Fruit fly (Drosophila melanogaster) whole organism, embryonic: Measurements from ENCODE around the gene Cpr67Fb.

Experiments
- CG10209 ChIP-seq: fragments of 200-800 bp; sonication (Bioruptor generic); optimal IDR thresholded peaks from 3 replicates; lab custom pipeline; 2017; ENCODE audit warnings: missing biosample characterization, mild to moderate bottlenecking, missing genetic modification characterization, missing genetic modification reagents
- CG10321 ChIP-seq: fragments of 200-800 bp; sonication (Bioruptor generic); IDR thresholded peaks from 2 replicates; pipeline ENCODE4 v1.3.6; 2022; ENCODE audit warnings: missing biosample characterization, missing genetic modification characterization
- CG12219 ChIP-seq: fragments of 200-800 bp; sonication (Bioruptor generic); optimal IDR thresholded peaks from 3 replicates; lab custom pipeline; 2018; ENCODE audit warnings: missing biosample characterization, mild to moderate bottlenecking, missing genetic modification characterization
- CG12236 ChIP-seq: fragments of 200-800 bp; sonication (Bioruptor generic); optimal IDR thresholded peaks from 2 replicates; lab custom pipeline; 2016; ENCODE audit warnings: missing biosample characterization, missing genetic modification characterization
- CG13123 ChIP-seq: fragments of 200-800 bp; sonication (Bioruptor generic); optimal IDR thresholded peaks from 2 replicates; lab custom pipeline; 2016; ENCODE audit warnings: missing biosample characterization, missing genetic modification characterization
- CG13424 ChIP-seq: fragments of 200-800 bp; sonication (Bioruptor generic); optimal IDR thresholded peaks from 2 replicates; lab custom pipeline; 2019; ENCODE audit warnings: missing biosample characterization, mild to moderate bottlenecking, missing genetic modification characterization, moderate library complexity
- CG14710 ChIP-seq: fragments of 200-800 bp; sonication (Bioruptor generic); optimal IDR thresholded peaks from 3 replicates; lab custom pipeline; 2019; ENCODE audit warnings: missing biosample characterization, mild to moderate bottlenecking, missing genetic modification characterization, moderate library complexity
- CG17361 ChIP-seq: fragments of 200-800 bp; sonication (Bioruptor generic); IDR thresholded peaks from 3 replicates; pipeline ENCODE4 v1.3.6; 2022; ENCODE audit warnings: missing biosample characterization, missing genetic modification characterization
- CG17568 ChIP-seq: fragments of 200-800 bp; sonication (Bioruptor generic); optimal IDR thresholded peaks from 2 replicates; lab custom pipeline; 2018; ENCODE audit warnings: missing biosample characterization, mild to moderate bottlenecking, missing genetic modification characterization, moderate library complexity
- CG2678 ChIP-seq: fragments of 200-800 bp; sonication (Bioruptor generic); optimal IDR thresholded peaks from 3 replicates; lab custom pipeline; 2019; ENCODE audit warnings: missing biosample characterization, mild to moderate bottlenecking, missing genetic modification characterization, moderate library complexity
- CG4328 ChIP-seq: fragments of 200-800 bp; sonication (Bioruptor generic); optimal IDR thresholded peaks from 3 replicates; lab custom pipeline; 2017; ENCODE audit warnings: missing biosample characterization, missing genetic modification reagents, missing genetic modification characterization
- CG4617 ChIP-seq: fragments of 200-800 bp; sonication (Bioruptor generic); optimal IDR thresholded peaks from 3 replicates; lab custom pipeline; 2016; ENCODE audit warnings: missing biosample characterization, missing genetic modification characterization, borderline replicate concordance
- CG7556 ChIP-seq: fragments of 200-800 bp; sonication (Bioruptor generic); optimal IDR thresholded peaks from 2 replicates; lab custom pipeline; 2017; ENCODE audit warnings: missing biosample characterization, mild to moderate bottlenecking, missing genetic modification characterization
- CG7745 ChIP-seq: fragments of 200-800 bp; sonication (Bioruptor generic); optimal IDR thresholded peaks from 2 replicates; lab custom pipeline; 2018; ENCODE audit warnings: missing biosample characterization, mild to moderate bottlenecking, missing genetic modification characterization, moderate library complexity
- CG8924 ChIP-seq: fragments of 200-800 bp; optimal IDR thresholded peaks from 3 replicates; lab custom pipeline; 2019; ENCODE audit warnings: missing biosample characterization, mild to moderate bottlenecking, missing genetic modification characterization, moderate library complexity
- CG9797 ChIP-seq: fragments of 200-800 bp; sonication (Bioruptor generic); optimal IDR thresholded peaks from 3 replicates; lab custom pipeline; 2018; ENCODE audit warnings: missing biosample characterization, mild to moderate bottlenecking, missing genetic modification characterization
- CG9817 ChIP-seq: fragments of 200-800 bp; sonication (Bioruptor generic); optimal IDR thresholded peaks from 2 replicates; lab custom pipeline; 2018; ENCODE audit warnings: missing biosample characterization, mild to moderate bottlenecking, missing genetic modification characterization, moderate library complexity
- Deaf1 ChIP-seq: fragments of 200-800 bp; optimal IDR thresholded peaks from 3 replicates; lab custom pipeline; 2019; ENCODE audit warnings: missing biosample characterization, mild to moderate bottlenecking, missing genetic modification characterization, moderate library complexity
- Dip2 ChIP-seq: fragments of 200-800 bp; sonication (Bioruptor generic); IDR thresholded peaks from 2 replicates; pipeline ENCODE4 v1.3.6; 2022; ENCODE audit warnings: missing biosample characterization, missing genetic modification characterization
- Gsc ChIP-seq: fragments of 200-800 bp; sonication (Bioruptor generic); IDR thresholded peaks from 2 replicates; pipeline ENCODE4 v1.3.6; 2022; ENCODE audit warnings: missing biosample characterization, missing genetic modification characterization
- H15 ChIP-seq: fragments of 200-800 bp; sonication (Bioruptor generic); IDR thresholded peaks from 3 replicates; pipeline ENCODE4 v1.3.6; 2022; ENCODE audit warnings: missing biosample characterization, missing genetic modification characterization
- HmgD ChIP-seq: fragments of 200-800 bp; sonication (Bioruptor generic); optimal IDR thresholded peaks from 3 replicates; lab custom pipeline; 2016; ENCODE audit warnings: missing biosample characterization, missing genetic modification characterization
- Hmx ChIP-seq: fragments of 200-800 bp; sonication (Bioruptor generic); optimal IDR thresholded peaks from 2 replicates; lab custom pipeline; 2016; ENCODE audit warnings: missing biosample characterization, missing genetic modification characterization
- Hr3 ChIP-seq: fragments of 200-800 bp; sonication (Bioruptor generic); optimal IDR thresholded peaks from 3 replicates; lab custom pipeline; 2016; ENCODE audit warnings: missing biosample characterization, missing genetic modification characterization
- Lim3 ChIP-seq: fragments of 200-800 bp; sonication (Bioruptor generic); IDR thresholded peaks from 2 replicates; pipeline ENCODE4 v1.3.6; 2022; ENCODE audit warnings: missing biosample characterization, missing genetic modification characterization
- NK7.1 ChIP-seq: fragments of 200-800 bp; sonication (Bioruptor generic); optimal IDR thresholded peaks from 3 replicates; lab custom pipeline; 2016; ENCODE audit warnings: missing biosample characterization, missing genetic modification characterization
- Poxn ChIP-seq: fragments of 200-800 bp; sonication (Bioruptor generic); IDR thresholded peaks from 2 replicates; pipeline ENCODE4 v1.3.6; 2022; ENCODE audit warnings: missing biosample characterization, missing genetic modification characterization
- Ravus ChIP-seq: fragments of 200-800 bp; sonication (Bioruptor generic); IDR thresholded peaks from 2 replicates; pipeline ENCODE4 v1.3.6; 2022; ENCODE audit warnings: missing biosample characterization, missing genetic modification characterization
- Spps ChIP-seq: fragments of 200-800 bp; sonication (Bioruptor generic); optimal IDR thresholded peaks from 2 replicates; lab custom pipeline; 2018; ENCODE audit warnings: missing biosample characterization, mild to moderate bottlenecking, missing genetic modification characterization
- ato ChIP-seq: fragments of 200-800 bp; sonication (Bioruptor generic); IDR thresholded peaks from 2 replicates; pipeline ENCODE4 v1.3.6; 2022; ENCODE audit warnings: missing biosample characterization, missing genetic modification characterization; ENCODE audit not compliant: partially characterized antibody
- bowl ChIP-seq: fragments of 200-800 bp; sonication (Bioruptor generic); IDR thresholded peaks from 2 replicates; pipeline ENCODE4 v1.3.6; 2022; ENCODE audit warnings: missing biosample characterization, missing genetic modification characterization
- br ChIP-seq: fragments of >200 bp; optimal IDR thresholded peaks from 2 replicates; lab custom pipeline; 2017
- chif ChIP-seq, 2 experiments: fragments of 200-800 bp; sonication (Bioruptor generic); optimal IDR thresholded peaks; 3 replicates each; lab custom pipeline; 2016; ENCODE audit warnings: missing biosample characterization in 2 of 2, missing genetic modification characterization in 2 of 2
- esg ChIP-seq: fragments of 200-800 bp; sonication (Bioruptor generic); conservative IDR thresholded peaks from 2 replicates; pipeline ENCODE4 v1.3.6; 2022; ENCODE audit warnings: missing biosample characterization, missing genetic modification characterization
- fd64A ChIP-seq: fragments of 200-800 bp; sonication (Bioruptor generic); optimal IDR thresholded peaks from 3 replicates; lab custom pipeline; 2018; ENCODE audit warnings: missing biosample characterization, mild to moderate bottlenecking, missing genetic modification characterization
- ftz-f1 ChIP-seq: fragments of 200-800 bp; sonication (Bioruptor generic); optimal IDR thresholded peaks from 2 replicates; lab custom pipeline; 2016; ENCODE audit warnings: missing biosample characterization, missing genetic modification characterization
- grau ChIP-seq: fragments of 200-800 bp; optimal IDR thresholded peaks from 3 replicates; lab custom pipeline; 2019; ENCODE audit warnings: missing biosample characterization, mild to moderate bottlenecking, missing genetic modification characterization, moderate library complexity
- gsb-n ChIP-seq: fragments of 200-800 bp; sonication (Bioruptor generic); optimal IDR thresholded peaks from 3 replicates; lab custom pipeline; 2018; ENCODE audit warnings: missing biosample characterization, mild to moderate bottlenecking, missing genetic modification characterization
- ind ChIP-seq: fragments of 200-800 bp; sonication (Bioruptor generic); optimal IDR thresholded peaks from 3 replicates; lab custom pipeline; 2016; ENCODE audit warnings: missing biosample characterization, missing genetic modification characterization
- lmd ChIP-seq: fragments of 200-800 bp; sonication (Bioruptor generic); IDR thresholded peaks from 2 replicates; pipeline ENCODE4 v1.3.6; 2022; ENCODE audit warnings: missing biosample characterization, missing genetic modification characterization
- lov ChIP-seq, 2 experiments: fragments of 200-800 bp in 1 of 2; fragments of >200 bp in 1 of 2; sonication (Bioruptor generic) in 1 of 2; IDR thresholded peaks in 1 of 2; optimal IDR thresholded peaks in 1 of 2; 2 replicates in 1 of 2; 3 replicates in 1 of 2; pipeline versions ENCODE4 v1.3.6 to Lab custom; 2017 to 2022; ENCODE audit warnings: missing biosample characterization in 1 of 2, missing genetic modification characterization in 1 of 2
- mirr ChIP-seq: fragments of 200-800 bp; sonication (Bioruptor generic); optimal IDR thresholded peaks from 3 replicates; lab custom pipeline; 2018; ENCODE audit warnings: missing biosample characterization, mild to moderate bottlenecking, missing genetic modification characterization
- nerfin-1 ChIP-seq: fragments of 200-800 bp; sonication (Bioruptor generic); optimal IDR thresholded peaks from 3 replicates; lab custom pipeline; 2019; ENCODE audit warnings: missing biosample characterization, mild to moderate bottlenecking, missing genetic modification characterization, moderate library complexity
- pb ChIP-seq: fragments of 200-800 bp; sonication (Bioruptor generic); optimal IDR thresholded peaks from 3 replicates; lab custom pipeline; 2016; ENCODE audit warnings: missing biosample characterization, missing genetic modification characterization
- peb ChIP-seq: fragments of 200-800 bp; sonication (Bioruptor generic); IDR thresholded peaks from 2 replicates; pipeline ENCODE4 v1.3.6; 2022; ENCODE audit warnings: missing biosample characterization, missing genetic modification characterization
- pfk ChIP-seq: fragments of 200-800 bp; sonication (Bioruptor generic); optimal IDR thresholded peaks from 2 replicates; lab custom pipeline; 2018; ENCODE audit warnings: missing biosample characterization, mild to moderate bottlenecking, missing genetic modification characterization, moderate library complexity
- sens-2 ChIP-seq: fragments of 200-800 bp; sonication (Bioruptor generic); IDR thresholded peaks from 2 replicates; pipeline ENCODE4 v1.3.6; 2022; ENCODE audit warnings: missing biosample characterization, missing genetic modification characterization
- sisA ChIP-seq: fragments of 200-800 bp; sonication (Bioruptor generic); IDR thresholded peaks from 2 replicates; pipeline ENCODE4 v1.3.6; 2022; ENCODE audit warnings: missing biosample characterization, missing genetic modification characterization
- tgo ChIP-seq: fragments of 200-800 bp; sonication (Bioruptor generic); IDR thresholded peaks from 3 replicates; pipeline ENCODE4 v1.3.6; 2022; ENCODE audit warnings: missing biosample characterization, missing genetic modification characterization
- ttk ChIP-seq: fragments of 200-800 bp; sonication (Bioruptor generic); IDR thresholded peaks from 2 replicates; pipeline ENCODE4 v2.1.2; 2022; ENCODE audit warnings: missing biosample characterization, missing genetic modification characterization
- vnd ChIP-seq: fragments of 200-800 bp; sonication (Bioruptor generic); IDR thresholded peaks from 3 replicates; pipeline ENCODE4 v1.3.6; 2022; ENCODE audit warnings: missing biosample characterization, missing genetic modification characterization; ENCODE audit not compliant: partially characterized antibody

Gene Cpr67Fb

DNA sequence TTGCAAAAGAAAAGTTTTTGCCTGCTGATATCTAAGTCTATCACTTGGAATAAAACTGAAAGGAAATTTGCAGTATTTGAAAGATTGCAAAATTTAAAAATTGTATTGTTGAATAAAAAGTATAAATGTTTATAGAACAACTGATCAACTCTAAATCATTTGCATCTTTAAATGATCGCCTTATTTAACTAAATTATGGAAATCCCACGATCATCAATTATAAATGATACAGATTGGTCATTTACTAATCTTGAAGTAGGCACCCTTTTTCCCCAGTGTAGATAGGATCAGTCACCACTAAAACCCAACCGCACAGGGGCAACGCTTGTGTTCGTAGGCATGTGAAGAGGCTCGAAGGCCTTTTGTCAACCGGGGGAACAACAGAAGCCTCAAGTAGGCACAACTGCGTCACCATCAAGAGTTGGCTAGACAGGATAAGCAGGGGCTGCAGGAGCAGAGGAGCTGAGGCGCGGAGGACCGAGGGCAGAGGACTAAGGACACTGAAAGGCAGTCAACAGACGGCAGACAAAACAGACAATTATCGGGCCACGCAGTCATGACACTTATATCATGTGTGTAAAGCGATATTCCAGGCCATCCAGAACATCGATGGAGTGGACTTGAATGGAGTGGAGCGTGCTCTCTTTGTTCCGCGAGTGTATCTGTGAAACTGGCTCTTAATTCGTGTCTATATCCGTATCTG lies 46.0 kb upstream of the Cpr67Fb start (continued):
- TF ChIP-seq mirr (no peak), sisA (GFP tag; lab: Robert Waterston, UW) (no peak), Poxn (no peak), sens-2 (no peak), CG10209 (peak; percentile 48), nerfin-1 (tag; lab: Kevin White, UChicago) (no peak), Lim3 (no peak), CG9797 (GFP tag; lab: Kevin White, UChicago) (no peak), CG4328 (GFP tag; lab: Kevin White, UChicago) (no peak), esg (no peak), CG17568 (no peak), tgo (GFP tag; lab: Robert Waterston, UW) (no peak), CG10321 (GFP tag; lab: Robert Waterston, UW) (no peak), CG13424 (tag; lab: Kevin White, UChicago) (no peak), CG12236 (GFP tag; lab: Kevin White, UChicago) (no peak), chif (GFP tag; optimal IDR thresholded peaks at IDR 0.05; lab: Kevin White, UChicago) (peak in 1 of 2 experiments; percentile 44), grau (tag; lab: Kevin White, UChicago) (peak; percentile 45), ftz-f1 (GFP tag; lab: Kevin White, UChicago) (no peak), fd64A (GFP tag; lab: Kevin White, UChicago) (no peak), vnd (no peak), CG4617 (GFP tag; lab: Kevin White, UChicago) (no peak), CG13123 (GFP tag; lab: Kevin White, UChicago) (peak; percentile 28), Spps (tag; lab: Kevin White, UChicago) (no peak), br (lab: Kevin White, UChicago) (no peak), peb (GFP tag; lab: Robert Waterston, UW) (no peak), Hmx (GFP tag; lab: Kevin White, UChicago) (no peak), Dip2 (GFP tag; lab: Robert Waterston, UW) (no peak), gsb-n (tag; lab: Kevin White, UChicago) (no peak), CG9817 (tag; lab: Kevin White, UChicago) (no peak), Gsc (GFP tag; lab: Robert Waterston, UW) (no peak), NK7.1 (GFP tag; lab: Kevin White, UChicago) (no peak), lov (optimal IDR thresholded peaks at IDR 0.05; lab: Kevin White, UChicago) (no peak), lov (GFP tag; IDR thresholded peaks at IDR 0.05; lab: Robert Waterston, UW) (no peak), Ravus (no peak), ttk (GFP tag; lab: Robert Waterston, UW) (no peak), pfk (GFP tag; lab: Kevin White, UChicago) (no peak), CG12219 (GFP tag; lab: Kevin White, UChicago) (no peak), CG14710 (tag; lab: Kevin White, UChicago) (peak; percentile 81), Deaf1 (tag; lab: Kevin White, UChicago) (no peak), HmgD (no peak), ind (GFP tag; lab: Kevin White, UChicago) (no peak), lmd (no peak; the same call in 1 of the 2 replicates), ato (GFP tag; lab: Robert Waterston, UW) (no peak), H15 (GFP tag; lab: Robert Waterston, UW) (no peak), CG8924 (tag; lab: Kevin White, UChicago) (peak; percentile 72), CG7745 (no peak), CG17361 (GFP tag; lab: Robert Waterston, UW) (peak; percentile 73), Hr3 (GFP tag; lab: Kevin White, UChicago) (peak; percentile 25), pb (GFP tag; lab: Kevin White, UChicago) (no peak), CG2678 (peak; percentile 27), CG7556 (GFP tag; lab: Kevin White, UChicago) (peak; percentile 54), bowl (GFP tag; lab: Robert Waterston, UW) (no peak)
